Worm (Caenorhabditis elegans) whole organism, L4 larva: Measurements from ENCODE around the gene C24A8.5.

Experiments used
- egl-27 ChIP-seq: sonication (generic microtip); optimal IDR thresholded peaks from 3 replicates; lab custom pipeline; 2017; ENCODE audit warnings: missing biosample characterization, missing genetic modification reagents, missing genetic modification characterization
- lin-39 ChIP-seq: fragments of 150-350 bp; optimal IDR thresholded peaks from 2 replicates; lab custom pipeline; 2014; ENCODE audit warnings: missing biosample characterization, missing genetic modification reagents, missing genetic modification characterization
- mdl-1 ChIP-seq, 2 experiments: fragments of 150-350 bp in 1 of 2; sonication (generic microtip) in 1 of 2; optimal IDR thresholded peaks; 2 replicates each; lab custom pipeline; 2014 to 2017; ENCODE audit warnings: missing biosample characterization in 2 of 2, missing genetic modification characterization in 2 of 2
- nhr-237 ChIP-seq: sonication (generic microtip); optimal IDR thresholded peaks from 2 replicates; lab custom pipeline; 2017; ENCODE audit warnings: missing biosample characterization, missing genetic modification characterization
- pha-4 ChIP-seq, 2 experiments: fragments of 150-350 bp in 1 of 2; fragments of 200-800 bp in 1 of 2; sonication (Bioruptor generic) in 1 of 2; IDR thresholded peaks in 1 of 2; optimal IDR thresholded peaks in 1 of 2; 2 replicates each; pipeline versions ENCODE4 v1.3.6 to Lab custom; 2014 to 2022; ENCODE audit warnings: missing genetic modification characterization in 2 of 2, missing genetic modification reagents in 2 of 2, missing biosample characterization in 1 of 2, missing compliant biosample characterization in 1 of 2
- zag-1 ChIP-seq: fragments of 150-350 bp; optimal IDR thresholded peaks from 2 replicates; lab custom pipeline; 2014; ENCODE audit warnings: missing biosample characterization, missing genetic modification characterization

DNA sequence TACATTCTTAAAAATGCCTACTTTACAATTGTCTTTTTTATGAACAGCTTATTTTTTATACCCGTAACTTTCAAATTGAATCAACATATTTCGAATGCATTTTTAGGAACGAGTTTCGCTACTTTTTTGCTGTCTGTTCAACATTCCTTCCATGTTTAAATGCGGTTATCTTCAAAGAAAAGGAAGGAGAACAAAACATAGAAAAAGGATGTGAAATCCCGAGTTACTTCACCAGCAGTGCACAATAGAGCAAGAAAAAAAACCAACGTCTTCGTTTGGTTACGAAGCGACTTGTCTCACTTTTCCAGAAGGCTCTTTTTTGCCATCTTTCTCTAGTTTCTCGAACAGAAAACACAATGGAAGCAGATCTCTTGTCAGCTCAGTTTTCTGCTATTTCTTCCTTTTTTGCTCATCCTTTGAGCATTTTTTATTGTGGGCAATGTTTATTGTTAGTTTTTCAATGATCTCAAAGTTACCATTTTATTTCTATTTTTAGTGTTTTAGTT, 43.0 kb downstream of the C24A8.5 start, which contains the start of gene cka-2:
- TF ChIP-seq zag-1 (tag; lab: Kevin White, UChicago) = no peak
- TF ChIP-seq egl-27 (tag; lab: Kevin White, UChicago) = no peak
- no peak for TF ChIP-seq nhr-237 (tag; lab: Kevin White, UChicago)
- TF ChIP-seq lin-39 (tag; lab: Kevin White, UChicago) = no peak
- TF ChIP-seq pha-4 (GFP tag; IDR thresholded peaks at IDR 0.05; lab: Robert Waterston, UW) = no peak
- no peak for TF ChIP-seq pha-4 (tag; optimal IDR thresholded peaks at IDR 0.05; lab: Kevin White, UChicago)
- no peak for TF ChIP-seq mdl-1 (tag; optimal IDR thresholded peaks at IDR 0.05; lab: Kevin White, UChicago)
